Worm (Caenorhabditis elegans) whole organism, L4 larva: ENCODE measurements around the gene gsr-1.

Experiments
- F10B5.3 ChIP-seq: sonication (generic microtip); optimal IDR thresholded peaks from 2 replicates; lab custom pipeline; 2016; ENCODE audit warnings: mild to moderate bottlenecking, missing genetic modification characterization, missing compliant biosample characterization
- R02D3.7 ChIP-seq: fragments of 150-350 bp; sonication (generic microtip); optimal IDR thresholded peaks from 3 replicates; lab custom pipeline; 2014; ENCODE audit warnings: missing biosample characterization, missing genetic modification characterization
- Y105C5A.15 ChIP-seq: fragments of 200-800 bp; sonication (Bioruptor generic); IDR thresholded peaks from 2 replicates; pipeline ENCODE4 v1.3.6; 2022; ENCODE audit warnings: missing genetic modification characterization, missing compliant biosample characterization
- Y75B8A.6 ChIP-seq: fragments of 200-800 bp; sonication (Bioruptor generic); IDR thresholded peaks from 2 replicates; pipeline ENCODE4 v1.3.6; 2022; ENCODE audit warnings: missing genetic modification reagents, missing genetic modification characterization, missing compliant biosample characterization
- ZK337.2 ChIP-seq: fragments of 200-800 bp; sonication (Bioruptor generic); IDR thresholded peaks from 2 replicates; pipeline ENCODE4 v1.3.6; 2022; ENCODE audit warnings: missing genetic modification reagents, missing genetic modification characterization, missing compliant biosample characterization
- ZK546.5 ChIP-seq, 2 experiments: sonication (generic microtip); optimal IDR thresholded peaks; 2 replicates each; lab custom pipeline; 2017; ENCODE audit warnings: missing biosample characterization in 2 of 2, missing genetic modification characterization in 2 of 2
- aha-1 ChIP-seq: fragments of 150-350 bp; peaks from one replicate; lab custom pipeline; 2014; ENCODE audit warnings: missing biosample characterization, missing genetic modification characterization
- ceh-20 ChIP-seq: fragments of 200-800 bp; sonication (Bioruptor generic); IDR thresholded peaks from 2 replicates; pipeline ENCODE4 v1.3.6; 2022; ENCODE audit warnings: missing genetic modification reagents, missing genetic modification characterization, missing compliant biosample characterization
- ceh-28 ChIP-seq: fragments of 150-350 bp; optimal IDR thresholded peaks from 2 replicates; lab custom pipeline; 2014; ENCODE audit warnings: missing biosample characterization, missing genetic modification reagents, missing genetic modification characterization
- ceh-32 ChIP-seq: sonication (generic microtip); optimal IDR thresholded peaks from 2 replicates; lab custom pipeline; 2016; ENCODE audit warnings: mild to moderate bottlenecking, missing genetic modification characterization, missing compliant biosample characterization; ENCODE audit not compliant: poor library complexity
- ceh-62 ChIP-seq: sonication (generic microtip); optimal IDR thresholded peaks from 2 replicates; lab custom pipeline; 2017; ENCODE audit warnings: missing biosample characterization, missing genetic modification characterization
- ces-1 ChIP-seq: fragments of 150-350 bp; sonication (generic microtip); optimal IDR thresholded peaks from 4 replicates; lab custom pipeline; 2014; ENCODE audit warnings: missing biosample characterization, missing genetic modification reagents, missing genetic modification characterization
- daf-16 ChIP-seq, 3 experiments: sonication (generic microtip); optimal IDR thresholded peaks; 2 replicates each; lab custom pipeline; 2016 to 2017; ENCODE audit warnings: missing genetic modification characterization in 3 of 3, missing genetic modification reagents in 3 of 3, mild to moderate bottlenecking in 2 of 3, missing compliant biosample characterization in 2 of 3, missing biosample characterization in 1 of 3, moderate library complexity in 1 of 3
- daf-19 ChIP-seq: fragments of 200-800 bp; sonication (Bioruptor generic); conservative IDR thresholded peaks from 2 replicates; pipeline ENCODE4 v1.3.6; 2022; ENCODE audit warnings: missing genetic modification characterization, missing compliant biosample characterization
- daf-8 ChIP-seq: fragments of 200-800 bp; sonication (Bioruptor generic); IDR thresholded peaks from 2 replicates; pipeline ENCODE4 v1.3.6; 2022; ENCODE audit warnings: missing genetic modification characterization, missing compliant biosample characterization
- dmd-6 ChIP-seq: fragments of 200-800 bp; sonication (Bioruptor generic); IDR thresholded peaks from 2 replicates; pipeline ENCODE4 v1.3.6; 2022; ENCODE audit warnings: missing genetic modification reagents, missing genetic modification characterization, missing compliant biosample characterization
- dmd-8 ChIP-seq: fragments of 200-800 bp; sonication (Bioruptor generic); IDR thresholded peaks from 2 replicates; pipeline ENCODE4 v1.3.6; 2022; ENCODE audit warnings: missing genetic modification characterization, missing compliant biosample characterization
- dmd-9 ChIP-seq: fragments of 200-800 bp; sonication (Bioruptor generic); IDR thresholded peaks from 2 replicates; pipeline ENCODE4 v1.3.6; 2022; ENCODE audit warnings: missing genetic modification reagents, missing genetic modification characterization, missing compliant biosample characterization
- dve-1 ChIP-seq: sonication (generic microtip); optimal IDR thresholded peaks from 2 replicates; lab custom pipeline; 2017; ENCODE audit warnings: antibody characterized with exemption, mild to moderate bottlenecking, missing genetic modification characterization, missing compliant biosample characterization; ENCODE audit not compliant: insufficient read depth
- fkh-10 ChIP-seq: fragments of 150-350 bp; optimal IDR thresholded peaks from 2 replicates; lab custom pipeline; 2014; ENCODE audit warnings: missing biosample characterization, missing genetic modification reagents, missing genetic modification characterization
- hif-1 ChIP-seq, 2 experiments: sonication (generic microtip); optimal IDR thresholded peaks; 2 replicates each; lab custom pipeline; 2016 to 2017; ENCODE audit warnings: missing compliant biosample characterization in 2 of 2, missing genetic modification characterization in 2 of 2, missing genetic modification reagents in 2 of 2, missing genotype in 2 of 2, mild to moderate bottlenecking in 1 of 2
- hlh-30 ChIP-seq: sonication (generic microtip); optimal IDR thresholded peaks from 2 replicates; lab custom pipeline; 2017; ENCODE audit warnings: antibody characterized with exemption, mild to moderate bottlenecking, missing genetic modification characterization, missing compliant biosample characterization; ENCODE audit not compliant: insufficient read depth
- lin-13 ChIP-seq: fragments of 150-350 bp; optimal IDR thresholded peaks from 2 replicates; lab custom pipeline; 2014; ENCODE audit warnings: missing biosample characterization, missing genetic modification reagents, missing genetic modification characterization
- madf-5 ChIP-seq, 2 experiments: fragments of 200-800 bp; sonication (Bioruptor generic); IDR thresholded peaks; 2 replicates each; pipeline ENCODE4 v1.3.6; 2022; ENCODE audit warnings: missing compliant biosample characterization in 2 of 2, missing genetic modification characterization in 2 of 2
- mdl-1 ChIP-seq, 2 experiments: fragments of 150-350 bp in 1 of 2; sonication (generic microtip) in 1 of 2; optimal IDR thresholded peaks; 2 replicates each; lab custom pipeline; 2014 to 2017; ENCODE audit warnings: missing biosample characterization in 2 of 2, missing genetic modification characterization in 2 of 2
- mep-1 ChIP-seq: fragments of 150-350 bp; sonication (generic microtip); optimal IDR thresholded peaks from 3 replicates; lab custom pipeline; 2014; ENCODE audit warnings: missing biosample characterization, missing genetic modification characterization
- mes-2 ChIP-seq: sonication (generic microtip); optimal IDR thresholded peaks from 2 replicates; lab custom pipeline; 2016; ENCODE audit warnings: missing genotype, mild to moderate bottlenecking, missing genetic modification characterization, missing compliant biosample characterization; ENCODE audit not compliant: poor library complexity, severe bottlenecking
- mxl-3 ChIP-seq: fragments of 200-800 bp; sonication (Bioruptor generic); optimal IDR thresholded peaks from 2 replicates; lab custom pipeline; 2018; ENCODE audit warnings: mild to moderate bottlenecking, missing genetic modification characterization, missing compliant biosample characterization
- nhr-102 ChIP-seq: sonication (generic microtip); optimal IDR thresholded peaks from 2 replicates; lab custom pipeline; 2016; ENCODE audit warnings: mild to moderate bottlenecking, missing genetic modification characterization, moderate library complexity, missing compliant biosample characterization
- nhr-237 ChIP-seq: sonication (generic microtip); optimal IDR thresholded peaks from 2 replicates; lab custom pipeline; 2017; ENCODE audit warnings: missing biosample characterization, missing genetic modification characterization
- nhr-25 ChIP-seq: sonication (generic microtip); optimal IDR thresholded peaks from 2 replicates; lab custom pipeline; 2017; ENCODE audit warnings: missing genetic modification characterization, mild to moderate bottlenecking, missing compliant biosample characterization, antibody characterized with exemption, moderate library complexity, borderline replicate concordance; ENCODE audit not compliant: insufficient read depth
- nhr-28 ChIP-seq: fragments of 150-350 bp; optimal IDR thresholded peaks from 2 replicates; lab custom pipeline; 2014; ENCODE audit warnings: missing biosample characterization, missing genetic modification characterization
- nhr-41 ChIP-seq: fragments of 200-800 bp; sonication (Bioruptor generic); IDR thresholded peaks from 2 replicates; pipeline ENCODE4 v1.3.6; 2022; ENCODE audit warnings: missing genetic modification reagents, missing genetic modification characterization, missing compliant biosample characterization
- nhr-42 ChIP-seq: fragments of 200-800 bp; sonication (Bioruptor generic); IDR thresholded peaks from 2 replicates; pipeline ENCODE4 v1.3.6; 2022; ENCODE audit warnings: missing genetic modification characterization, missing compliant biosample characterization
- pha-4 ChIP-seq, 2 experiments: fragments of 150-350 bp in 1 of 2; fragments of 200-800 bp in 1 of 2; sonication (Bioruptor generic) in 1 of 2; IDR thresholded peaks in 1 of 2; optimal IDR thresholded peaks in 1 of 2; 2 replicates each; pipeline versions ENCODE4 v1.3.6 to Lab custom; 2014 to 2022; ENCODE audit warnings: missing genetic modification characterization in 2 of 2, missing genetic modification reagents in 2 of 2, missing biosample characterization in 1 of 2, missing compliant biosample characterization in 1 of 2
- rbr-2 ChIP-seq: sonication (generic microtip); optimal IDR thresholded peaks from 2 replicates; lab custom pipeline; 2016; ENCODE audit warnings: missing genotype, missing genetic modification characterization, missing compliant biosample characterization
- saeg-2 ChIP-seq: fragments of 200-800 bp; sonication (Bioruptor generic); IDR thresholded peaks from 2 replicates; pipeline ENCODE4 v1.3.6; 2022; ENCODE audit warnings: missing genetic modification reagents, missing genetic modification characterization, missing compliant biosample characterization
- set-16 ChIP-seq: fragments of 200-800 bp; sonication (Bioruptor generic); IDR thresholded peaks from 2 replicates; pipeline ENCODE4 v1.3.6; 2022; ENCODE audit warnings: missing genetic modification reagents, missing genetic modification characterization, missing compliant biosample characterization
- snpc-1.2 ChIP-seq: fragments of 200-800 bp; sonication (Bioruptor generic); IDR thresholded peaks from 2 replicates; pipeline ENCODE4 v1.3.6; 2022; ENCODE audit warnings: missing genetic modification reagents, missing genetic modification characterization, missing compliant biosample characterization
- snpc-4 ChIP-seq: fragments of 150-350 bp; optimal IDR thresholded peaks from 2 replicates; lab custom pipeline; 2014; ENCODE audit warnings: missing biosample characterization, missing genetic modification characterization
- spr-1 ChIP-seq: sonication (generic microtip); optimal IDR thresholded peaks from 2 replicates; lab custom pipeline; 2016; ENCODE audit warnings: mild to moderate bottlenecking, missing genetic modification characterization, missing compliant biosample characterization
- tag-97 ChIP-seq: fragments of 200-800 bp; sonication (Bioruptor generic); IDR thresholded peaks from 2 replicates; pipeline ENCODE4 v1.3.6; 2022; ENCODE audit warnings: missing genetic modification characterization, missing compliant biosample characterization
- unc-62 ChIP-seq, 3 experiments: fragments of 150-350 bp in 1 of 3; sonication (generic microtip); optimal IDR thresholded peaks in 2 of 3; peaks in 1 of 3; 1 replicate in 1 of 3; 2 replicates in 2 of 3; lab custom pipeline; 2014 to 2017; ENCODE audit warnings: missing biosample characterization in 3 of 3, missing genetic modification characterization in 3 of 3, missing genetic modification reagents in 3 of 3, missing genotype in 1 of 3
- vab-7 ChIP-seq: fragments of 200-800 bp; sonication (Bioruptor generic); IDR thresholded peaks from 2 replicates; pipeline ENCODE4 v1.3.6; 2022; ENCODE audit warnings: missing genetic modification reagents, missing genetic modification characterization, missing compliant biosample characterization
- zag-1 ChIP-seq: fragments of 150-350 bp; optimal IDR thresholded peaks from 2 replicates; lab custom pipeline; 2014; ENCODE audit warnings: missing biosample characterization, missing genetic modification characterization

Gene gsr-1

ce11 chrIII:3612882-3613479 lies 37.7 kb upstream of the gsr-1 start:
- TF ChIP-seq unc-62 (GFP tag; optimal IDR thresholded peaks at IDR 0.05 in 1 of 2; lab: Kevin White, UChicago) (peak in 1 of 2 experiments; percentile 93), unc-62 (tag; optimal IDR thresholded peaks at IDR 0.05; lab: Kevin White, UChicago) (no peak), dmd-8 (no peak)

ce11 chrIII:3619621-3620261 lies 31.0 kb upstream of the gsr-1 start:
- TF ChIP-seq mep-1 (tag; lab: Kevin White, UChicago) (peak; percentile 47), snpc-1.2 (GFP tag; lab: Robert Waterston, UW) (no peak), dmd-6 (peak; percentile 34; the same call in 1 of the 2 replicates), ceh-28 (tag; lab: Kevin White, UChicago) (no peak), set-16 (GFP tag; lab: Robert Waterston, UW) (no peak), daf-8 (GFP tag; lab: Robert Waterston, UW) (no peak), hif-1 (tag; optimal IDR thresholded peaks at IDR 0.05; lab: Kevin White, UChicago) (no peak), dmd-9 (no peak), spr-1 (tag; lab: Kevin White, UChicago) (no peak), ceh-20 (GFP tag; lab: Robert Waterston, UW) (no peak), daf-19 (no peak), hlh-30 (peak; percentile 22), mes-2 (tag; lab: Kevin White, UChicago) (peak; percentile 36), ZK546.5 (tag; optimal IDR thresholded peaks at IDR 0.05; lab: Kevin White, UChicago) (no peak), zag-1 (no peak), R02D3.7 (no peak), snpc-4 (tag; lab: Kevin White, UChicago) (no peak), lin-13 (no peak), nhr-102 (tag; lab: Kevin White, UChicago) (no peak), pha-4 (GFP tag; IDR thresholded peaks at IDR 0.05; lab: Robert Waterston, UW) (no peak), pha-4 (tag; optimal IDR thresholded peaks at IDR 0.05; lab: Kevin White, UChicago) (no peak), nhr-41 (GFP tag; lab: Robert Waterston, UW) (no peak), nhr-237 (no peak), tag-97 (no peak), mxl-3 (GFP tag; lab: Kevin White, UChicago) (peak; percentile 66), ceh-62 (no peak), mdl-1 (tag; optimal IDR thresholded peaks at IDR 0.05; lab: Kevin White, UChicago) (peak in 1 of 2 experiments; percentile 43), ces-1 (GFP tag; lab: Kevin White, UChicago) (no peak), ceh-32 (tag; lab: Kevin White, UChicago) (no peak), F10B5.3 (no peak), dmd-8 (no peak), nhr-28 (peak; percentile 63), rbr-2 (tag; lab: Kevin White, UChicago) (peak; percentile 51), nhr-25 (no peak), Y75B8A.6 (GFP tag; lab: Robert Waterston, UW) (no peak), daf-16 (GFP tag; optimal IDR thresholded peaks at IDR 0.05; lab: Kevin White, UChicago) (no peak), daf-16 (tag; optimal IDR thresholded peaks at IDR 0.05; lab: Kevin White, UChicago) (peak; percentile 26), dve-1 (tag; lab: Kevin White, UChicago) (peak; percentile 48), fkh-10 (GFP tag; lab: Kevin White, UChicago) (no peak), ZK337.2 (GFP tag; lab: Robert Waterston, UW) (no peak), Y105C5A.15 (GFP tag; lab: Robert Waterston, UW) (no peak), madf-5 (GFP tag; IDR thresholded peaks at IDR 0.05; lab: Robert Waterston, UW) (no peak), aha-1 (tag; lab: Kevin White, UChicago) (peak; percentile 97), saeg-2 (GFP tag; lab: Robert Waterston, UW) (no peak), vab-7 (GFP tag; lab: Robert Waterston, UW) (no peak), nhr-42 (GFP tag; lab: Robert Waterston, UW) (no peak)
